Fruit fly (Drosophila melanogaster) whole organism, embryonic: Measurements from ENCODE around the gene CG6695.

ENCODE experiments used
- Atf-2 ChIP-seq: fragments of 200-800 bp; sonication (Bioruptor generic); optimal IDR thresholded peaks from 2 replicates; lab custom pipeline; 2016; ENCODE audit warnings: missing biosample characterization, missing genetic modification characterization
- CG1832 ChIP-seq: fragments of 200-800 bp; sonication (Bioruptor generic); optimal IDR thresholded peaks from 2 replicates; lab custom pipeline; 2017; ENCODE audit warnings: missing biosample characterization, mild to moderate bottlenecking, missing genetic modification characterization, inconsistent platforms
- CG18619 ChIP-seq: fragments of 200-800 bp; sonication (Bioruptor generic); optimal IDR thresholded peaks from 3 replicates; lab custom pipeline; 2017; ENCODE audit warnings: missing biosample characterization, mild to moderate bottlenecking, missing genetic modification characterization
- CrebB ChIP-seq: fragments of 200-800 bp; sonication (Bioruptor generic); optimal IDR thresholded peaks from 3 replicates; lab custom pipeline; 2018; ENCODE audit warnings: missing biosample characterization, mild to moderate bottlenecking, missing genetic modification characterization
- Doc3 ChIP-seq: fragments of 200-800 bp; sonication (Bioruptor generic); IDR thresholded peaks from 3 replicates; pipeline ENCODE4 v1.3.6; 2022; ENCODE audit warnings: missing biosample characterization, missing genetic modification characterization; ENCODE audit not compliant: partially characterized antibody
- Sox100B ChIP-seq: fragments of 200-800 bp; sonication (Bioruptor generic); optimal IDR thresholded peaks from 3 replicates; lab custom pipeline; 2018; ENCODE audit warnings: missing biosample characterization, mild to moderate bottlenecking, missing genetic modification characterization
- abd-A ChIP-seq: fragments of 200-800 bp; sonication (Bioruptor generic); optimal IDR thresholded peaks from 3 replicates; lab custom pipeline; 2019; ENCODE audit warnings: missing biosample characterization, mild to moderate bottlenecking, missing genetic modification characterization, moderate library complexity
- dm ChIP-seq: fragments of 200-800 bp; sonication (Bioruptor generic); optimal IDR thresholded peaks from 3 replicates; lab custom pipeline; 2016; ENCODE audit warnings: missing biosample characterization, missing genetic modification characterization
- emc ChIP-seq: fragments of 200-800 bp; sonication (Bioruptor generic); optimal IDR thresholded peaks from 2 replicates; lab custom pipeline; 2016; ENCODE audit warnings: missing biosample characterization, missing genetic modification characterization
- fd3F ChIP-seq: fragments of 200-800 bp; sonication (Bioruptor generic); optimal IDR thresholded peaks from 2 replicates; lab custom pipeline; 2018; ENCODE audit warnings: missing biosample characterization, mild to moderate bottlenecking, missing genetic modification characterization, moderate library complexity
- gcm2 ChIP-seq: fragments of 200-800 bp; sonication (Bioruptor generic); optimal IDR thresholded peaks from 2 replicates; lab custom pipeline; 2016; ENCODE audit warnings: missing biosample characterization, missing genetic modification characterization
- pan ChIP-seq, 4 experiments: fragments of >200 bp in 3 of 4; fragments of 200-800 bp in 1 of 4; sonication (Bioruptor generic) in 1 of 4; optimal IDR thresholded peaks in 3 of 4; IDR thresholded peaks in 1 of 4; 2 replicates each; pipeline versions ENCODE4 v1.3.6 to Lab custom; 2017 to 2022; ENCODE audit warnings: missing biosample characterization in 2 of 4, missing genetic modification characterization in 2 of 4, mixed read lengths in 1 of 4
- salm ChIP-seq: fragments of 200-800 bp; sonication (Bioruptor generic); optimal IDR thresholded peaks from 2 replicates; lab custom pipeline; 2018; ENCODE audit warnings: missing biosample characterization, mild to moderate bottlenecking, missing genetic modification characterization

dm6 chr3R:24613819-24614706 lies 40.9 kb upstream of the CG6695 start:
- TF ChIP-seq gcm2 = no peak
- TF ChIP-seq CrebB (tag; lab: Kevin White, UChicago) = no peak
- TF ChIP-seq CG18619 (GFP tag; lab: Kevin White, UChicago) = no peak
- TF ChIP-seq salm (tag; lab: Kevin White, UChicago) = no peak
- no peak for TF ChIP-seq Doc3 (GFP tag; lab: Robert Waterston, UW)
- no peak for TF ChIP-seq fd3F (GFP tag; lab: Kevin White, UChicago)
- TF ChIP-seq Atf-2 (GFP tag; lab: Kevin White, UChicago) = no peak
- no peak for TF ChIP-seq dm (GFP tag; lab: Kevin White, UChicago)
- no peak for TF ChIP-seq abd-A (tag; lab: Kevin White, UChicago)
- TF ChIP-seq Sox100B (GFP tag; lab: Kevin White, UChicago) = no peak
- TF ChIP-seq CG1832 (GFP tag; lab: Kevin White, UChicago) = no peak
- no peak for TF ChIP-seq pan (optimal IDR thresholded peaks at IDR 0.05; lab: Kevin White, UChicago)
- TF ChIP-seq pan (GFP tag; optimal IDR thresholded peaks at IDR 0.05 in 1 of 2, IDR thresholded peaks at IDR 0.05 in 1 of 2) = no peak
- TF ChIP-seq emc (GFP tag; lab: Kevin White, UChicago) = no peak
